Fruit fly (Drosophila melanogaster): ENCODE data around the gene amn.

- TF ChIP-seq Mio (GFP tag; optimal IDR thresholded peaks at IDR 0.05) (no peak), dl (GFP tag; optimal IDR thresholded peaks at IDR 0.05; ENCODE audit: insufficient read depth in 1 of 2, partially characterized antibody in 2 of 2) (no peak), Hr78 (GFP tag; optimal IDR thresholded peaks at IDR 0.05) (no peak), OdsH (GFP tag; optimal IDR thresholded peaks at IDR 0.05) (no peak), CrebA (GFP tag; optimal IDR thresholded peaks at IDR 0.05; ENCODE audit: borderline replicate concordance) (no peak), lola (GFP tag; optimal IDR thresholded peaks at IDR 0.05) (no peak), HLH106 (tag; optimal IDR thresholded peaks at IDR 0.05) (no peak)
Measured at dm6 chrX:19890010-19890665, at the start of gene amn.
